Fruit fly (Drosophila melanogaster) whole organism, adult: ENCODE results near the gene Nse4.

Experiments
- CG11617 ChIP-seq: fragments of 200-800 bp; sonication (Bioruptor generic); optimal IDR thresholded peaks from 2 replicates; lab custom pipeline; 2017; ENCODE audit warnings: mild to moderate bottlenecking, missing biosample characterization, missing genetic modification reagents, missing genetic modification characterization
- CG12768 ChIP-seq: fragments of 200-800 bp; sonication (Bioruptor generic); optimal IDR thresholded peaks from 2 replicates; lab custom pipeline; 2017; ENCODE audit warnings: missing biosample characterization, missing genetic modification characterization, mild to moderate bottlenecking, moderate library complexity, missing genetic modification reagents
- CG14711 ChIP-seq: fragments of 200-800 bp; sonication (Bioruptor generic); optimal IDR thresholded peaks from 2 replicates; lab custom pipeline; 2018; ENCODE audit warnings: missing biosample characterization, mild to moderate bottlenecking, missing genetic modification characterization, moderate library complexity
- CG1620 ChIP-seq: fragments of 200-800 bp; sonication (Bioruptor generic); optimal IDR thresholded peaks from 2 replicates; lab custom pipeline; 2016; ENCODE audit warnings: missing biosample characterization, missing genetic modification characterization
- CG33017 ChIP-seq: fragments of 200-800 bp; sonication (Bioruptor generic); optimal IDR thresholded peaks from 2 replicates; lab custom pipeline; 2018; ENCODE audit warnings: missing biosample characterization, mild to moderate bottlenecking, missing genetic modification characterization, moderate library complexity
- CG5204 ChIP-seq: fragments of 200-800 bp; sonication (Bioruptor generic); optimal IDR thresholded peaks from 2 replicates; lab custom pipeline; 2016; ENCODE audit warnings: missing biosample characterization, missing genetic modification characterization
- CG7045 ChIP-seq: fragments of 200-800 bp; sonication (Bioruptor generic); optimal IDR thresholded peaks from 2 replicates; lab custom pipeline; 2017; ENCODE audit warnings: missing biosample characterization, mild to moderate bottlenecking, missing genetic modification characterization
- CG7101 ChIP-seq: fragments of 200-800 bp; sonication (Bioruptor generic); optimal IDR thresholded peaks from 2 replicates; lab custom pipeline; 2018; ENCODE audit warnings: missing biosample characterization, mild to moderate bottlenecking, missing genetic modification characterization, moderate library complexity
- Clk ChIP-seq: fragments of 200-800 bp; sonication (Bioruptor generic); optimal IDR thresholded peaks from 2 replicates; lab custom pipeline; 2017; ENCODE audit warnings: missing biosample characterization, missing genetic modification characterization
- Crg-1 ChIP-seq: fragments of 200-800 bp; sonication (Bioruptor generic); optimal IDR thresholded peaks from 2 replicates; lab custom pipeline; 2016; ENCODE audit warnings: missing biosample characterization, missing genetic modification characterization
- Hr96 ChIP-seq: fragments of 200-800 bp; sonication (Bioruptor generic); optimal IDR thresholded peaks from 2 replicates; lab custom pipeline; 2016; ENCODE audit warnings: missing biosample characterization, missing genetic modification characterization
- Mnt ChIP-seq: fragments of 200-800 bp; sonication (Bioruptor generic); optimal IDR thresholded peaks from 2 replicates; lab custom pipeline; 2016; ENCODE audit warnings: missing biosample characterization, mild to moderate bottlenecking, missing genetic modification characterization
- bab1 ChIP-seq: fragments of 200-800 bp; sonication (Bioruptor generic); optimal IDR thresholded peaks from 3 replicates; lab custom pipeline; 2019; ENCODE audit warnings: missing biosample characterization, mild to moderate bottlenecking, missing genetic modification characterization, moderate library complexity
- cic ChIP-seq: fragments of 200-800 bp; sonication (Bioruptor generic); optimal IDR thresholded peaks from 2 replicates; lab custom pipeline; 2017; ENCODE audit warnings: missing biosample characterization, mild to moderate bottlenecking, missing genetic modification characterization, moderate library complexity
- cnc ChIP-seq, 2 experiments: fragments of >200 bp; optimal IDR thresholded peaks; 2 replicates each; lab custom pipeline; 2017
- kay ChIP-seq: fragments of 200-800 bp; sonication (Bioruptor generic); peaks from one replicate; lab custom pipeline; 2016; ENCODE audit warnings: missing biosample characterization, missing genetic modification characterization, borderline replicate concordance
- ovo ChIP-seq: fragments of 200-800 bp; sonication (Bioruptor generic); optimal IDR thresholded peaks from 2 replicates; lab custom pipeline; 2016; ENCODE audit warnings: missing biosample characterization, missing genetic modification characterization
- pad ChIP-seq: fragments of 200-800 bp; sonication (Bioruptor generic); optimal IDR thresholded peaks from 3 replicates; lab custom pipeline; 2017; ENCODE audit warnings: missing biosample characterization, missing genetic modification characterization, mild to moderate bottlenecking, moderate library complexity, missing genetic modification reagents
- tj ChIP-seq: fragments of 200-800 bp; sonication (Bioruptor generic); optimal IDR thresholded peaks from 3 replicates; lab custom pipeline; 2017; ENCODE audit warnings: missing biosample characterization, mild to moderate bottlenecking, missing genetic modification characterization, moderate library complexity
- toe ChIP-seq: fragments of 200-800 bp; sonication (Bioruptor generic); optimal IDR thresholded peaks from 2 replicates; lab custom pipeline; 2016; ENCODE audit warnings: missing biosample characterization, missing genetic modification characterization

Nse4 gene

dm6 chr2L:10418981-10419380 is 20.3 kb upstream of the Nse4 start, which contains the start of gene RfC3:
Gene RfC3, plus strand, starts transcription at chr2L:10419190.
- TF ChIP-seq Mnt (GFP tag; lab: Kevin White, UChicago) (peak; percentile 16), ovo (no peak), kay (GFP tag; lab: Kevin White, UChicago) (peak; percentile 94), toe (GFP tag; lab: Kevin White, UChicago) (no peak)

DNA sequence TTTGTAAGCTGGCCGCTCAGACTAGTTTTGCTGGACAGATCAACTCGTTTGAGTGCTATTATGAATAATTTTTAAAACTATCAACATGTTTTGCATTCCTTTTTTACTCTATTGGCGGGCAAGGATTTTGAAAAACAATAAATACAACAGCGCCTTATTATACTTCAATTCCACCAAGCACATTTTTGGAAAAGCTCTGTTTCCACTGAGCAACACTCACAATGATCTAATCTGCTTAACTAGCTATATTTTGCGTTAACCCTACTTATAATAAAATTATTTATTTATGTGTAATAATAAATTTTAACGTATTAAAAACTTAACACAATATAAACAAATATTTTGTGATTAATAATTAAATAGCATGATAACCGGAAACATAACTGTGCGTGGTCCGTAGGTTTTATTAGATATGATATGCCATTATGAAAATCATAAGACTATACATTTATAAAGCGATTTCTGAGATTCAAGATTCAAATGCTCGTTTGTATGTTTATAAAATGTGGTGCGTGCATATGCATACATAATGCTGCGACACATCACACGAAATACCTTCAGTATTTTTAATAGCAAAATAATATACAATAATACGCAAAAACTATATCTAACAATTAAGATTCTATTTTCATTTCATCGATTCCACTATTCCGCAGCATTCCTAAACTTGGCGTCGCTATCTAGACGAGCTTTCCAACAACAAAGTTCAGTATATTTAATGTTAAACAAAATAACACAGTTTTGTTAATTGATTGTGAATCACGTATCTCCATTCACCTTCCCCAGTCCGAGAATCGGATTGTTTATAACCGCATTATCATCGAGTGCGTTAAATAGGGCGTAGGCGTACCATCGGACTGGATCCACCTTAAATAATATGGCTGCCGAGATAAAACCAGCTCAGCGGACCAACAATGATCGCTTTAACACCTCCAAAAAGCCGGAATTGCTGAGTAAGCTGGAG is 16.3 kb upstream of the Nse4 start, which contains the start of the genes pie and Wdfy2:
Gene pie (minus strand): TSS at position 138 of the 964 bp plus-strand sequence.
Gene Wdfy2 (plus strand): TSS at position 649 of the 964 bp plus-strand sequence.
- TF ChIP-seq kay (GFP tag; lab: Kevin White, UChicago) (peak; percentile 68), ovo (no peak), CG33017 (tag; lab: Kevin White, UChicago) (no peak), tj (peak; percentile 88), bab1 (GFP tag; lab: Kevin White, UChicago) (peak; percentile 4)

DNA sequence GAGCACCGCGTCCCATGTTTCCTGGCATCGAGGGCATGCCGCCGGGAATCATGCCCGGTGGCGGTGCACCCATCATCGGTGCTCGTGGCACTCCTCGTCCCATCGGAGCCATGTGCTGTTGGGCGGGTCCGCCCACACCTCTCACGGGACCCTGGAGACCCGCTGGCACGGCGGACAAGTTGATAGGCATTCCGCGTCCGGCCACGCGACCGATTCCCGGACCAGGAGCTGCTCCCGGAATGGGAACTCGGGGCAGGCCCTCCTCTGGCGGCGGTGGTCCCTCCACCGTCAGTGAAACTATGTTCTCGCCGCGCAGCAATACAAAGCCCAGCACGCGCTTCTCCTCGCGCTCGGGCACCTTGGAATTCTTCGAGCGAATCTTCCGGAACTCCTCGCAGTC is 13.6 kb upstream of the Nse4 start:
- no peak for TF ChIP-seq toe (GFP tag; lab: Kevin White, UChicago)
- TF ChIP-seq CG12768 (GFP tag; lab: Kevin White, UChicago) = no peak
- no peak for TF ChIP-seq bab1 (GFP tag; lab: Kevin White, UChicago)
- TF ChIP-seq CG5204 (GFP tag; lab: Kevin White, UChicago) = no peak
- TF ChIP-seq cic (GFP tag; lab: Kevin White, UChicago) = no peak
- no peak for TF ChIP-seq kay (GFP tag; lab: Kevin White, UChicago)
- no peak for TF ChIP-seq CG14711 (tag; lab: Kevin White, UChicago)
- TF ChIP-seq CG33017 (tag; lab: Kevin White, UChicago) = no peak
- TF ChIP-seq cnc (optimal IDR thresholded peaks at IDR 0.05; lab: Kevin White, UChicago) = no peak
- no peak for TF ChIP-seq CG1620 (GFP tag; lab: Kevin White, UChicago)
- TF ChIP-seq Mnt (GFP tag; lab: Kevin White, UChicago) = no peak
- no peak for TF ChIP-seq CG11617
- TF ChIP-seq CG7045 (GFP tag; lab: Kevin White, UChicago) = no peak

DNA sequence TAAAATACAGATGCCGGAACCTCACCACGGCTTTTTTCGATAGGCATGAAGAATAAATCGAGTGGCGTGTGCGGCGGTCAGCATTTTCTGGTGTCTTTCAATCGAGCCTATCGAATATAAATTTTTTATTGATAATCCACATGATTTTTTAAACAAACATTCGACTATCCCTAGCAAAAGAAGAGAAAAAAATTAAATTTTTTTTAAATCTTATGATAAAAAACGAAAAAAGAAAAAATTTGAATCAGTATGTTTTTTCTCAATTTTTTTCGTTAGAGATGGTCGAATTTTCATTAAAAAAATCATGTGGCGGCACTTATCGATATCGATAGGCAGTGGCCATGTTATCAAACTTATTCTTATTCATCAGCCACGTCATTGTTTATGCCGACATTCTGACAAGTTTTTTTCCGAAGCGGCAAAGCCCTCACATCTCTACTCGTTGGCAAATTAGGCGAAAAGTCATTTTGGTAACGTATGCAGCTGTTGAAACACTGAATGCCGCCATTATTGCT is 12.6 kb upstream of the Nse4 start, which contains the start of the genes SmB and KdelR:
Gene SmB (minus strand): TSS at position 94 of the 515 bp plus-strand sequence.
Gene KdelR (plus strand): TSS at position 354 of the 515 bp plus-strand sequence.
- TF ChIP-seq cic (GFP tag; lab: Kevin White, UChicago) (peak; percentile 26), Mnt (GFP tag; lab: Kevin White, UChicago) (peak; percentile 89), CG7101 (tag; lab: Kevin White, UChicago) (peak; percentile 63), tj (peak; percentile 97), CG14711 (tag; lab: Kevin White, UChicago) (peak; percentile 65), CG33017 (tag; lab: Kevin White, UChicago) (no peak), Crg-1 (GFP tag; lab: Kevin White, UChicago) (peak; percentile 54), toe (GFP tag; lab: Kevin White, UChicago) (no peak), CG11617 (peak; percentile 65), cnc (optimal IDR thresholded peaks at IDR 0.05; lab: Kevin White, UChicago) (peak in 1 of 2 experiments; percentile 2), bab1 (GFP tag; lab: Kevin White, UChicago) (peak; percentile 34)

DNA sequence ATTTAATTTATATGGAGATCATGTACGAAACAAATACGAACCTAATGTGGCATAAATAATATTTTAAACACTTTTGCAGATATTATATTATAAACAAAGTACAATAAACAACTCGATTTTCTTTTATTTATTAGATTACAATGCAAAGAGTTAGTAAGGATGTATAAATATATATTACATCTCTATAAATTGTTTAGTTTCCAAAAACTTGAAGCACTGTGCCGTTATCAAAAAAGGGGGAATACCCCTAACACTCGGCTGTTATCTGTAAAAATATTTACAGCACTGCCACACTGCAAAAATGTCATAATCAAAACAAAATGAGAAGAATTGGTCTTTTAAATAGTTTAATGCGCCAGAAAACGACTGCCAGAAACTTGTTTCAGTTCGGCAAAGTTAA is 10.7 kb upstream of the Nse4 start, which contains the start of gene CG5188:
Gene CG5188 (plus strand): TSS at position 302 of the 400 bp plus-strand sequence.
- no peak for TF ChIP-seq Clk (GFP tag; lab: Kevin White, UChicago)
- no peak for TF ChIP-seq CG5204 (GFP tag; lab: Kevin White, UChicago)
- TF ChIP-seq CG11617 = peak; percentile 55
- no peak for TF ChIP-seq toe (GFP tag; lab: Kevin White, UChicago)
- no peak for TF ChIP-seq cnc (optimal IDR thresholded peaks at IDR 0.05; lab: Kevin White, UChicago)
- TF ChIP-seq Crg-1 (GFP tag; lab: Kevin White, UChicago) = no peak
- TF ChIP-seq CG7101 (tag; lab: Kevin White, UChicago) = peak; percentile 55
- peak; percentile 51 for TF ChIP-seq bab1 (GFP tag; lab: Kevin White, UChicago)
- TF ChIP-seq CG12768 (GFP tag; lab: Kevin White, UChicago) = no peak
- peak; percentile 2 for TF ChIP-seq cic (GFP tag; lab: Kevin White, UChicago)
- TF ChIP-seq Hr96 (GFP tag; lab: Kevin White, UChicago) = no peak
- no peak for TF ChIP-seq CG1620 (GFP tag; lab: Kevin White, UChicago)
- peak; percentile 1 for TF ChIP-seq tj
- no peak for TF ChIP-seq pad
- TF ChIP-seq kay (GFP tag; lab: Kevin White, UChicago) = no peak
- peak; percentile 10 for TF ChIP-seq CG7045 (GFP tag; lab: Kevin White, UChicago)
- TF ChIP-seq CG14711 (tag; lab: Kevin White, UChicago) = peak; percentile 59
- peak; percentile 10 for TF ChIP-seq ovo
- peak; percentile 66 for TF ChIP-seq CG33017 (tag; lab: Kevin White, UChicago)
- TF ChIP-seq Mnt (GFP tag; lab: Kevin White, UChicago) = peak; percentile 30
